Worm (Caenorhabditis elegans) whole organism, midembryonic: ENCODE measurements around the gene C08B6.3.

Experiments
- T22C8.4 ChIP-seq: fragments of 200-800 bp; sonication (Bioruptor generic); IDR thresholded peaks from 2 replicates; pipeline ENCODE4 v1.3.6; 2022; ENCODE audit warnings: missing genetic modification characterization, missing compliant biosample characterization
- cog-1 ChIP-seq: sonication (generic microtip); optimal IDR thresholded peaks from 2 replicates; lab custom pipeline; 2016; ENCODE audit warnings: missing genetic modification characterization, missing compliant biosample characterization
- flt-1 ChIP-seq: fragments of 200-800 bp; sonication (Bioruptor generic); IDR thresholded peaks from 2 replicates; pipeline ENCODE4 v1.3.6; 2022; ENCODE audit warnings: missing genetic modification characterization, missing compliant biosample characterization
- klf-2 ChIP-seq: fragments of 200-800 bp; sonication (Bioruptor generic); conservative IDR thresholded peaks from 2 replicates; pipeline ENCODE4 v1.3.6; 2022; ENCODE audit warnings: missing genetic modification reagents, missing genetic modification characterization, missing compliant biosample characterization
- ref-1 ChIP-seq: fragments of 200-800 bp; sonication (Bioruptor generic); conservative IDR thresholded peaks from 2 replicates; pipeline ENCODE4 v1.3.6; 2022; ENCODE audit warnings: missing genetic modification reagents, missing genetic modification characterization, missing compliant biosample characterization
- tab-1 ChIP-seq: fragments of 200-800 bp; sonication (Bioruptor generic); IDR thresholded peaks from 2 replicates; pipeline ENCODE4 v1.3.6; 2022; ENCODE audit warnings: missing genetic modification characterization, missing compliant biosample characterization
- ztf-23 ChIP-seq: fragments of 200-800 bp; sonication (Bioruptor generic); IDR thresholded peaks from 2 replicates; pipeline ENCODE4 v1.3.6; 2022; ENCODE audit warnings: missing genetic modification reagents, missing genetic modification characterization, missing compliant biosample characterization
- ztf-29 ChIP-seq: fragments of 200-800 bp; sonication (Bioruptor generic); IDR thresholded peaks from 2 replicates; pipeline ENCODE4 v1.3.6; 2022; ENCODE audit warnings: missing genetic modification reagents, missing genetic modification characterization, missing compliant biosample characterization

- TF ChIP-seq ref-1 (GFP tag; lab: Robert Waterston, UW) (no peak), cog-1 (tag; lab: Kevin White, UChicago) (no peak), flt-1 (GFP tag; lab: Robert Waterston, UW) (no peak), ztf-29 (no peak), tab-1 (GFP tag; lab: Robert Waterston, UW) (no peak), ztf-23 (no peak), klf-2 (GFP tag; lab: Robert Waterston, UW) (no peak), T22C8.4 (no peak)
Observed at ce11 chrV:10101916-10102315, 10.2 kb downstream of the C08B6.3 start, which contains the start of gene C08B6.14.
